Worm (Caenorhabditis elegans) whole organism, mixed stage, embryonic: ENCODE results near the gene cbs-2.

Experiments used
- blmp-1 ChIP-seq: fragments of 150-350 bp; optimal IDR thresholded peaks from 2 replicates; lab custom pipeline; 2014; ENCODE audit warnings: missing biosample characterization, missing genetic modification characterization
- drap-1 ChIP-seq: fragments of 200-800 bp; sonication (Bioruptor generic); optimal IDR thresholded peaks from 3 replicates; lab custom pipeline; 2018; ENCODE audit warnings: mild to moderate bottlenecking, missing genetic modification characterization, missing compliant biosample characterization
- nhr-76 ChIP-seq: sonication (generic microtip); optimal IDR thresholded peaks from 2 replicates; lab custom pipeline; 2017; ENCODE audit warnings: missing biosample characterization, missing genetic modification characterization
- pha-4 ChIP-seq: fragments of 150-350 bp; optimal IDR thresholded peaks from 2 replicates; lab custom pipeline; 2018; ENCODE audit warnings: missing biosample characterization, missing genetic modification reagents, missing genetic modification characterization
- unc-39 ChIP-seq: fragments of 150-350 bp; optimal IDR thresholded peaks from 2 replicates; lab custom pipeline; 2014; ENCODE audit warnings: missing biosample characterization, missing genetic modification characterization
- ztf-11 ChIP-seq: fragments of 150-350 bp; optimal IDR thresholded peaks from 2 replicates; lab custom pipeline; 2014; ENCODE audit warnings: missing biosample characterization, missing genetic modification characterization

ce11 chrII:2189357-2189756 lies 34.0 kb downstream of the cbs-2 start, which contains the start of gene mtq-2:
- TF ChIP-seq ztf-11 (tag; lab: Kevin White, UChicago) (no peak), pha-4 (no peak), blmp-1 (tag; lab: Kevin White, UChicago) (no peak), nhr-76 (tag; lab: Kevin White, UChicago) (no peak), drap-1 (no peak), unc-39 (tag; lab: Kevin White, UChicago) (no peak)
